In the genomic region with DNA sequence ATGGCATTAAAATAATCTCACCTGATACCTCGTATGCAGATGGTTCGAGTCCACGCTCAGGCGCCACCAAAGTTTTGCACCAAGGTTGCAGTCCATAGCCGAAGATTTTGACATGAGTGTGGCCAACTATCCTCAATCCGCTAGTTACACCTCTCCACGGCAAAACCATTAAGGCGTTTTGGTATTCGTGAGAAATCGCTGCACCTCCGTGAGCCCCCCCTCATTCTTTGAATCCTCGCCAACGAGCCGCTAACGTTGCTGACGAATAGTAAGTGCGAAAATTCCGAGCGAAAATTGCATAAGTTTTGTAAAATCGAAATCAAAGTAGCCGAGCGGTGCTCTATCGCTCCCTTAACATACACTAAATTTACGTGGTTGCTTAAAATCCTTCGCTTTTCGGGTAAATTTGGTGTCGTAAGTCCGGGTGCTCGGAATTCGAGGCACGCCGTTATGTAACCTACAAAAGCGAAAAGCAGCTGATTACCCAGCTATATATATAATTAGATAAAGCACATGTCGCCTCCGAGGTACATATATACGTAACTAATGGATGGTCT, we compare ENCODE assay signal across 1 fruit fly cellular context.
TF ChIP-seq lines count a peak whose summit lies in the region.

A gene (plus strand): TSS at position 217 of the 557 bp plus-strand sequence.

TF ChIP-seq in whole organism, embryonic, 481 proteins besides CTCF, POLR2A, EP300 and RAD21 (continued from another document):
- TF ChIP-seq CG16863 (GFP tag; optimal IDR thresholded peaks at IDR 0.05; lab: Kevin White, UChicago) = no peak
- no peak for TF ChIP-seq Atf-2 (GFP tag; optimal IDR thresholded peaks at IDR 0.05; lab: Kevin White, UChicago)
- TF ChIP-seq CG4617 (GFP tag; optimal IDR thresholded peaks at IDR 0.05; lab: Kevin White, UChicago; ENCODE audit: borderline replicate concordance) = peak; percentile 76
- TF ChIP-seq ttk (GFP tag; IDR thresholded peaks at IDR 0.05; lab: Robert Waterston, UW) = no peak
- TF ChIP-seq Lhr (GFP tag; optimal IDR thresholded peaks at IDR 0.05; lab: Kevin White, UChicago) = peak; percentile 97
- TF ChIP-seq pnt (GFP tag; optimal IDR thresholded peaks at IDR 0.05; lab: Kevin White, UChicago) = no peak
- TF ChIP-seq lilli (GFP tag; optimal IDR thresholded peaks at IDR 0.05; lab: Kevin White, UChicago) = peak; percentile 26
- TF ChIP-seq CG3847 (GFP tag; IDR thresholded peaks at IDR 0.05; lab: Robert Waterston, UW) = peak; percentile 85
- no peak for TF ChIP-seq CG3838 (GFP tag; optimal IDR thresholded peaks at IDR 0.05; lab: Kevin White, UChicago)
- no peak for TF ChIP-seq emc (GFP tag; optimal IDR thresholded peaks at IDR 0.05; lab: Kevin White, UChicago)
- TF ChIP-seq Myb (GFP tag; optimal IDR thresholded peaks at IDR 0.05; lab: Kevin White, UChicago) = peak; percentile 49
- TF ChIP-seq ham (GFP tag; IDR thresholded peaks at IDR 0.05; lab: Robert Waterston, UW) = no peak
- TF ChIP-seq Fer2 (tag; optimal IDR thresholded peaks at IDR 0.05; lab: Kevin White, UChicago) = no peak
- no peak for TF ChIP-seq CG7963 (GFP tag; IDR thresholded peaks at IDR 0.05; lab: Robert Waterston, UW; ENCODE audit: partially characterized antibody)
- TF ChIP-seq CG17912 (GFP tag; optimal IDR thresholded peaks at IDR 0.05; lab: Kevin White, UChicago) = peak; percentile 69
- TF ChIP-seq mam (GFP tag; optimal IDR thresholded peaks at IDR 0.05; lab: Kevin White, UChicago) = no peak
- TF ChIP-seq Sry-δ (GFP tag; optimal IDR thresholded peaks at IDR 0.05; lab: Kevin White, UChicago) = peak; percentile 55
- TF ChIP-seq h (optimal IDR thresholded peaks at IDR 0.05; lab: Kevin White, UChicago) = no peak
- TF ChIP-seq ato (GFP tag; IDR thresholded peaks at IDR 0.05; lab: Robert Waterston, UW; ENCODE audit: partially characterized antibody) = no peak
- no peak for TF ChIP-seq CG7271 (tag; optimal IDR thresholded peaks at IDR 0.05; lab: Kevin White, UChicago)
- peak; percentile 94 for TF ChIP-seq Med (GFP tag; lab: Kevin White, UChicago)
- TF ChIP-seq insv (GFP tag; optimal IDR thresholded peaks at IDR 0.05; lab: Kevin White, UChicago) = peak in 1 of 2 experiments; percentile 53
- no peak for TF ChIP-seq peb (GFP tag; IDR thresholded peaks at IDR 0.05; lab: Robert Waterston, UW)
- TF ChIP-seq CG1603 (tag; optimal IDR thresholded peaks at IDR 0.05; lab: Kevin White, UChicago) = peak; percentile 87
- TF ChIP-seq Tbp (GFP tag; optimal IDR thresholded peaks at IDR 0.05; lab: Kevin White, UChicago) = no peak
- no peak for TF ChIP-seq CkIIα-i1 (GFP tag; IDR thresholded peaks at IDR 0.05; lab: Robert Waterston, UW)
- no peak for TF ChIP-seq eve (GFP tag; optimal IDR thresholded peaks at IDR 0.05; lab: Kevin White, UChicago)
- TF ChIP-seq CG8765 (GFP tag; IDR thresholded peaks at IDR 0.05; lab: Robert Waterston, UW) = no peak
- no peak for TF ChIP-seq CG5245 (GFP tag; optimal IDR thresholded peaks at IDR 0.05; lab: Kevin White, UChicago)
- no peak for TF ChIP-seq salm (tag; optimal IDR thresholded peaks at IDR 0.05; lab: Kevin White, UChicago)
- peak; percentile 77 for TF ChIP-seq bigmax (GFP tag; optimal IDR thresholded peaks at IDR 0.05; lab: Kevin White, UChicago)
- peak; percentile 71 for TF ChIP-seq Fer1 (GFP tag; optimal IDR thresholded peaks at IDR 0.05; lab: Kevin White, UChicago)
- TF ChIP-seq ab (GFP tag; optimal IDR thresholded peaks at IDR 0.05; lab: Kevin White, UChicago) = no peak
- TF ChIP-seq corto (GFP tag; optimal IDR thresholded peaks at IDR 0.05; lab: Kevin White, UChicago) = no peak
- TF ChIP-seq CG11695 (GFP tag; IDR thresholded peaks at IDR 0.05; lab: Robert Waterston, UW) = no peak
- TF ChIP-seq Deaf1 (tag; optimal IDR thresholded peaks at IDR 0.05; lab: Kevin White, UChicago) = peak; percentile 67
- peak; percentile 78 for TF ChIP-seq CG13894 (tag; optimal IDR thresholded peaks at IDR 0.05; lab: Kevin White, UChicago)
- peak; percentile 50 for TF ChIP-seq Dad (GFP tag; optimal IDR thresholded peaks at IDR 0.05; lab: Kevin White, UChicago)
- no peak for TF ChIP-seq CG18262 (tag; optimal IDR thresholded peaks at IDR 0.05; lab: Kevin White, UChicago)
- TF ChIP-seq Aef1 (GFP tag; IDR thresholded peaks at IDR 0.05; lab: Robert Waterston, UW) = no peak
- TF ChIP-seq jumu (GFP tag; optimal IDR thresholded peaks at IDR 0.05; lab: Kevin White, UChicago) = no peak
- peak; percentile 62 for TF ChIP-seq CG2116 (GFP tag; optimal IDR thresholded peaks at IDR 0.05; lab: Kevin White, UChicago)
- peak; percentile 43 for TF ChIP-seq cwo (GFP tag; optimal IDR thresholded peaks at IDR 0.05; lab: Kevin White, UChicago)
- TF ChIP-seq hth (optimal IDR thresholded peaks at IDR 0.05; lab: Kevin White, UChicago) = no peak
- no peak for TF ChIP-seq wor (GFP tag; IDR thresholded peaks at IDR 0.05; lab: Robert Waterston, UW)
- peak; percentile 73 for TF ChIP-seq amos (GFP tag; IDR thresholded peaks at IDR 0.05; lab: Robert Waterston, UW; ENCODE audit: partially characterized antibody)
- TF ChIP-seq gsb (GFP tag; IDR thresholded peaks at IDR 0.05; lab: Robert Waterston, UW) = no peak
- TF ChIP-seq dimm (GFP tag; IDR thresholded peaks at IDR 0.05; lab: Robert Waterston, UW) = no peak
- no peak for TF ChIP-seq sima (GFP tag; optimal IDR thresholded peaks at IDR 0.05; lab: Kevin White, UChicago)
- TF ChIP-seq sisA (GFP tag; IDR thresholded peaks at IDR 0.05; lab: Robert Waterston, UW) = no peak
- TF ChIP-seq CG8478 (optimal IDR thresholded peaks at IDR 0.05; lab: Kevin White, UChicago) = no peak
- TF ChIP-seq CG17359 (tag; optimal IDR thresholded peaks at IDR 0.05; lab: Kevin White, UChicago) = peak; percentile 10
- TF ChIP-seq cato (GFP tag; optimal IDR thresholded peaks at IDR 0.05; lab: Kevin White, UChicago; ENCODE audit: borderline replicate concordance) = no peak
- no peak for TF ChIP-seq HLH3B (GFP tag; IDR thresholded peaks at IDR 0.05; lab: Robert Waterston, UW)
- TF ChIP-seq CG12104 (GFP tag; optimal IDR thresholded peaks at IDR 0.05; lab: Kevin White, UChicago) = no peak
- TF ChIP-seq mld (GFP tag; IDR thresholded peaks at IDR 0.05; lab: Robert Waterston, UW; ENCODE audit: partially characterized antibody) = no peak
- peak; percentile 6 for TF ChIP-seq Blimp-1 (GFP tag; optimal IDR thresholded peaks at IDR 0.05; lab: Kevin White, UChicago)
- no peak for TF ChIP-seq lbe (GFP tag; optimal IDR thresholded peaks at IDR 0.05; lab: Kevin White, UChicago)
- TF ChIP-seq CG3995 (GFP tag; optimal IDR thresholded peaks at IDR 0.05; lab: Kevin White, UChicago) = no peak
- peak; percentile 25 for TF ChIP-seq grn (GFP tag; optimal IDR thresholded peaks at IDR 0.05; lab: Kevin White, UChicago)
- TF ChIP-seq CG12299 (tag; optimal IDR thresholded peaks at IDR 0.05; lab: Kevin White, UChicago) = peak; percentile 46
- peak; percentile 14 for TF ChIP-seq gem (tag; optimal IDR thresholded peaks at IDR 0.05; lab: Kevin White, UChicago)
- no peak for TF ChIP-seq tll (GFP tag; optimal IDR thresholded peaks at IDR 0.05; lab: Kevin White, UChicago)
- peak; percentile 57 for TF ChIP-seq exex (tag; optimal IDR thresholded peaks at IDR 0.05; lab: Kevin White, UChicago)
- peak; percentile 93 for TF ChIP-seq HmgZ (tag; optimal IDR thresholded peaks at IDR 0.05; lab: Kevin White, UChicago)
- TF ChIP-seq bbx (GFP tag; IDR thresholded peaks at IDR 0.05; lab: Robert Waterston, UW; ENCODE audit: partially characterized antibody) = peak; percentile 71
- TF ChIP-seq CG34376 (GFP tag; optimal IDR thresholded peaks at IDR 0.05; lab: Kevin White, UChicago) = peak; percentile 46
- TF ChIP-seq br (optimal IDR thresholded peaks at IDR 0.05; lab: Kevin White, UChicago) = no peak
- peak; percentile 52 for TF ChIP-seq CoRest (tag; optimal IDR thresholded peaks at IDR 0.05; lab: Kevin White, UChicago)
- TF ChIP-seq Optix (GFP tag; IDR thresholded peaks at IDR 0.05; lab: Robert Waterston, UW) = no peak
- no peak for TF ChIP-seq fd64A (GFP tag; optimal IDR thresholded peaks at IDR 0.05; lab: Kevin White, UChicago)
- TF ChIP-seq abd-A (tag; optimal IDR thresholded peaks at IDR 0.05; lab: Kevin White, UChicago) = no peak
- TF ChIP-seq MESR4 (GFP tag; optimal IDR thresholded peaks at IDR 0.05; lab: Kevin White, UChicago) = peak; percentile 99
- no peak for TF ChIP-seq Mrtf (GFP tag; IDR thresholded peaks at IDR 0.05; lab: Robert Waterston, UW)
- no peak for TF ChIP-seq Oli (tag; optimal IDR thresholded peaks at IDR 0.05; lab: Kevin White, UChicago)
- peak; percentile 42 for TF ChIP-seq Sin3A (optimal IDR thresholded peaks at IDR 0.05; lab: Kevin White, UChicago)
- TF ChIP-seq CG17829 (tag; optimal IDR thresholded peaks at IDR 0.05; lab: Kevin White, UChicago) = peak; percentile 70
- peak; percentile 72 for TF ChIP-seq lab (GFP tag; optimal IDR thresholded peaks at IDR 0.05; lab: Kevin White, UChicago)
- TF ChIP-seq CG31365 (tag; optimal IDR thresholded peaks at IDR 0.05; lab: Kevin White, UChicago) = peak; percentile 17
- TF ChIP-seq CG32767 (GFP tag; IDR thresholded peaks at IDR 0.05; lab: Robert Waterston, UW) = no peak; the same call in 1 of the 2 replicates
- TF ChIP-seq CG11247 (GFP tag; IDR thresholded peaks at IDR 0.05; lab: Robert Waterston, UW) = no peak
- TF ChIP-seq CG11398 (GFP tag; optimal IDR thresholded peaks at IDR 0.05; lab: Kevin White, UChicago) = no peak
- TF ChIP-seq tx (GFP tag; optimal IDR thresholded peaks at IDR 0.05; lab: Kevin White, UChicago) = no peak
- peak; percentile 11 for TF ChIP-seq CG10979 (tag; optimal IDR thresholded peaks at IDR 0.05; lab: Kevin White, UChicago)
- TF ChIP-seq fru (optimal IDR thresholded peaks at IDR 0.05; lab: Kevin White, UChicago) = no peak
- TF ChIP-seq luna (GFP tag; optimal IDR thresholded peaks at IDR 0.05; lab: Kevin White, UChicago) = no peak
- peak; percentile 68 for TF ChIP-seq her (GFP tag; optimal IDR thresholded peaks at IDR 0.05; lab: Kevin White, UChicago)
- TF ChIP-seq CG8281 (tag; optimal IDR thresholded peaks at IDR 0.05; lab: Kevin White, UChicago) = no peak
- peak; percentile 42; the same call in 2 of the 3 replicates for TF ChIP-seq CG17361 (GFP tag; IDR thresholded peaks at IDR 0.05; lab: Robert Waterston, UW)
- TF ChIP-seq Rfx (GFP tag; IDR thresholded peaks at IDR 0.05; lab: Robert Waterston, UW) = peak; percentile 61
- TF ChIP-seq CG8089 (GFP tag; optimal IDR thresholded peaks at IDR 0.05; lab: Kevin White, UChicago) = no peak
- TF ChIP-seq dmrt99B (tag; optimal IDR thresholded peaks at IDR 0.05; lab: Kevin White, UChicago) = no peak
- no peak for TF ChIP-seq CG3065 (GFP tag; optimal IDR thresholded peaks at IDR 0.05; lab: Kevin White, UChicago)
- peak in 1 of 2 experiments; percentile 28 for TF ChIP-seq Hr51 (GFP tag; optimal IDR thresholded peaks at IDR 0.05; lab: Kevin White, UChicago)
- no peak for TF ChIP-seq H2.0 (GFP tag; IDR thresholded peaks at IDR 0.05; lab: Robert Waterston, UW)
- no peak for TF ChIP-seq tin (GFP tag; optimal IDR thresholded peaks at IDR 0.05; lab: Kevin White, UChicago)
- TF ChIP-seq CG1832 (GFP tag; optimal IDR thresholded peaks at IDR 0.05; lab: Kevin White, UChicago) = no peak
- TF ChIP-seq gro (GFP tag; optimal IDR thresholded peaks at IDR 0.05; lab: Kevin White, UChicago) = peak; percentile 31
- peak; percentile 25 for TF ChIP-seq twi (tag; optimal IDR thresholded peaks at IDR 0.05; lab: Kevin White, UChicago)
- peak; percentile 38; the same call in 1 of the 2 replicates for TF ChIP-seq Xrp1 (GFP tag; IDR thresholded peaks at IDR 0.05; lab: Robert Waterston, UW)
- TF ChIP-seq Side (GFP tag; optimal IDR thresholded peaks at IDR 0.05; lab: Kevin White, UChicago) = no peak
- TF ChIP-seq CG16779 (GFP tag; IDR thresholded peaks at IDR 0.05; lab: Robert Waterston, UW) = no peak
- TF ChIP-seq nom (GFP tag; optimal IDR thresholded peaks at IDR 0.05; lab: Kevin White, UChicago) = peak; percentile 55
- peak; percentile 27 for TF ChIP-seq kay (GFP tag; optimal IDR thresholded peaks at IDR 0.05; lab: Kevin White, UChicago)
- TF ChIP-seq CG1529 (GFP tag; optimal IDR thresholded peaks at IDR 0.05; lab: Kevin White, UChicago) = no peak
- 0 out of 2 replicates have a peak, but pooled peaks have one; percentile 4 for TF ChIP-seq CG14014 (GFP tag; IDR thresholded peaks at IDR 0.05; lab: Robert Waterston, UW)
- no peak for TF ChIP-seq CG3407 (GFP tag; optimal IDR thresholded peaks at IDR 0.05; lab: Kevin White, UChicago)
- TF ChIP-seq yki (optimal IDR thresholded peaks at IDR 0.05; lab: Kevin White, UChicago) = no peak
- TF ChIP-seq Hey (tag; optimal IDR thresholded peaks at IDR 0.05; lab: Kevin White, UChicago) = no peak
- TF ChIP-seq ems (GFP tag; optimal IDR thresholded peaks at IDR 0.05; lab: Kevin White, UChicago) = peak; percentile 15
- no peak for TF ChIP-seq CG9727 (GFP tag; optimal IDR thresholded peaks at IDR 0.05; lab: Kevin White, UChicago)
- TF ChIP-seq CG6791 (GFP tag; IDR thresholded peaks at IDR 0.05; lab: Robert Waterston, UW; ENCODE audit: partially characterized antibody) = peak; percentile 53; the same call in 1 of the 3 replicates
- TF ChIP-seq nerfin-1 (tag; optimal IDR thresholded peaks at IDR 0.05; lab: Kevin White, UChicago) = peak; percentile 51
- TF ChIP-seq NK7.1 (GFP tag; optimal IDR thresholded peaks at IDR 0.05; lab: Kevin White, UChicago) = no peak
- peak; percentile 40 for TF ChIP-seq CG2678 (tag; optimal IDR thresholded peaks at IDR 0.05; lab: Kevin White, UChicago)
- TF ChIP-seq hbn (GFP tag; IDR thresholded peaks at IDR 0.05; lab: Robert Waterston, UW; ENCODE audit: partially characterized antibody) = 0 out of 2 replicates have a peak, but pooled peaks have one; percentile 31
- TF ChIP-seq lmd (GFP tag; IDR thresholded peaks at IDR 0.05; lab: Robert Waterston, UW) = no peak
- TF ChIP-seq GATAe (GFP tag; conservative IDR thresholded peaks at IDR 0.05; lab: Robert Waterston, UW) = no peak
- TF ChIP-seq CG17186 (GFP tag; optimal IDR thresholded peaks at IDR 0.05; lab: Kevin White, UChicago) = peak; percentile 19
- TF ChIP-seq tio (GFP tag; optimal IDR thresholded peaks at IDR 0.05; lab: Kevin White, UChicago) = no peak
- no peak; the same call in 1 of the 2 replicates for TF ChIP-seq CG32532 (GFP tag; IDR thresholded peaks at IDR 0.05; lab: Robert Waterston, UW)
- TF ChIP-seq CG17328 (GFP tag; IDR thresholded peaks at IDR 0.05; lab: Robert Waterston, UW) = 0 out of 2 replicates have a peak, but pooled peaks have one; percentile 6
- peak; percentile 38 for TF ChIP-seq CG12155 (GFP tag; optimal IDR thresholded peaks at IDR 0.05; lab: Kevin White, UChicago)
- no peak for TF ChIP-seq fd3F (GFP tag; optimal IDR thresholded peaks at IDR 0.05; lab: Kevin White, UChicago)
- peak; percentile 66 for TF ChIP-seq CG13287 (GFP tag; IDR thresholded peaks at IDR 0.05; lab: Robert Waterston, UW; ENCODE audit: partially characterized antibody)
- peak; percentile 18; the same call in 1 of the 4 replicates for TF ChIP-seq Gug (GFP tag; IDR thresholded peaks at IDR 0.05; lab: Robert Waterston, UW)
